Worm (Caenorhabditis elegans) whole organism, young adult: ENCODE data around the gene F11G11.14.
A peak's percentile ranks its signal among the peaks of the same experiment; 100 is the strongest.
"Not testable (repeated sequence)": the region's sequence is repeated elsewhere in the genome, so short reads cannot be mapped to it uniquely, and the experiment has no call there.

ENCODE experiments used
- B0019.2 ChIP-seq: fragments of 200-800 bp; sonication (Bioruptor generic); conservative IDR thresholded peaks from 2 replicates; pipeline ENCODE4 v1.3.6; 2022; ENCODE audit warnings: missing genetic modification reagents, missing genetic modification characterization, missing compliant biosample characterization
- D2030.7 ChIP-seq: fragments of 200-800 bp; sonication (Bioruptor generic); IDR thresholded peaks from 2 replicates; pipeline ENCODE4 v1.3.6; 2022; ENCODE audit warnings: missing genetic modification reagents, missing genetic modification characterization, missing compliant biosample characterization
- F39B2.1 ChIP-seq: fragments of 200-800 bp; sonication (Bioruptor generic); IDR thresholded peaks from 2 replicates; pipeline ENCODE4 v1.3.6; 2022; ENCODE audit warnings: missing genetic modification reagents, missing genetic modification characterization, missing compliant biosample characterization
- F57A8.1 ChIP-seq: fragments of 200-800 bp; sonication (Bioruptor generic); optimal IDR thresholded peaks from 2 replicates; lab custom pipeline; 2018; ENCODE audit warnings: mild to moderate bottlenecking, missing genetic modification characterization, moderate library complexity, missing compliant biosample characterization
- F57C9.4 ChIP-seq: sonication (generic microtip); optimal IDR thresholded peaks from 2 replicates; lab custom pipeline; 2017; ENCODE audit warnings: mild to moderate bottlenecking, missing genetic modification characterization, missing compliant biosample characterization
- ama-1 ChIP-seq, 3 experiments: fragments of 150-350 bp in 1 of 3; sonication (generic microtip) in 2 of 3; optimal IDR thresholded peaks; 2 replicates each; lab custom pipeline; 2014 to 2018; ENCODE audit warnings: missing biosample characterization in 2 of 3, missing genetic modification characterization in 2 of 3, missing genetic modification reagents in 2 of 3
- atf-7 ChIP-seq: sonication (generic microtip); optimal IDR thresholded peaks from 2 replicates; lab custom pipeline; 2017; ENCODE audit warnings: mild to moderate bottlenecking, missing genetic modification characterization, missing compliant biosample characterization
- attf-5 ChIP-seq: fragments of 200-800 bp; sonication (Bioruptor generic); optimal IDR thresholded peaks from 2 replicates; lab custom pipeline; 2018; ENCODE audit warnings: mild to moderate bottlenecking, missing genetic modification characterization, missing compliant biosample characterization
- cebp-1 ChIP-seq, 2 experiments: fragments of 200-800 bp in 1 of 2; sonication (Bioruptor generic) in 1 of 2; sonication (generic microtip) in 1 of 2; IDR thresholded peaks in 1 of 2; optimal IDR thresholded peaks in 1 of 2; 2 replicates each; pipeline versions ENCODE4 v1.3.6 to Lab custom; 2017 to 2022; ENCODE audit warnings: missing compliant biosample characterization in 2 of 2, missing genetic modification characterization in 2 of 2, mild to moderate bottlenecking in 1 of 2, missing genetic modification reagents in 1 of 2, moderate library complexity in 1 of 2
- ceh-79 ChIP-seq: sonication (generic microtip); optimal IDR thresholded peaks from 2 replicates; lab custom pipeline; 2017; ENCODE audit warnings: mild to moderate bottlenecking, missing genetic modification characterization, missing compliant biosample characterization
- dox-1 ChIP-seq: fragments of 200-800 bp; sonication (Bioruptor generic); IDR thresholded peaks from 2 replicates; pipeline ENCODE4 v1.3.6; 2022; ENCODE audit warnings: missing genetic modification reagents, missing genetic modification characterization, missing compliant biosample characterization
- dpff-1 ChIP-seq: sonication (generic microtip); optimal IDR thresholded peaks from 2 replicates; lab custom pipeline; 2017; ENCODE audit warnings: mild to moderate bottlenecking, missing genetic modification characterization, missing compliant biosample characterization
- dpl-1 ChIP-seq: fragments of 150-350 bp; optimal IDR thresholded peaks from 2 replicates; lab custom pipeline; 2014; ENCODE audit warnings: missing biosample characterization, missing genetic modification reagents, missing genetic modification characterization
- efl-1 ChIP-seq: fragments of 150-350 bp; optimal IDR thresholded peaks from 2 replicates; lab custom pipeline; 2014; ENCODE audit warnings: missing biosample characterization, missing genetic modification reagents, missing genetic modification characterization
- ekl-4 ChIP-seq: fragments of 200-800 bp; sonication (Bioruptor generic); IDR thresholded peaks from 2 replicates; pipeline ENCODE4 v1.3.6; 2022; ENCODE audit warnings: missing genetic modification reagents, missing genetic modification characterization, missing compliant biosample characterization
- gei-17 ChIP-seq: fragments of 200-800 bp; sonication (Bioruptor generic); optimal IDR thresholded peaks from 2 replicates; lab custom pipeline; 2018; ENCODE audit warnings: mild to moderate bottlenecking, missing genetic modification characterization, missing compliant biosample characterization
- hlh-12 ChIP-seq: sonication (generic microtip); optimal IDR thresholded peaks from 2 replicates; lab custom pipeline; 2016; ENCODE audit warnings: missing genetic modification characterization, missing compliant biosample characterization
- hmg-20 ChIP-seq: fragments of 200-800 bp; sonication (Bioruptor generic); IDR thresholded peaks from 2 replicates; pipeline ENCODE4 v1.3.6; 2022; ENCODE audit warnings: missing genetic modification reagents, missing genetic modification characterization, missing compliant biosample characterization
- lag-1 ChIP-seq: fragments of 200-800 bp; sonication (Bioruptor generic); IDR thresholded peaks from 2 replicates; pipeline ENCODE4 v1.3.6; 2022; ENCODE audit warnings: missing genetic modification reagents, missing genetic modification characterization, missing compliant biosample characterization
- lin-35 ChIP-seq, 3 experiments: fragments of 150-350 bp in 2 of 3; sonication (generic microtip) in 1 of 3; optimal IDR thresholded peaks; 2 replicates each; lab custom pipeline; 2014 to 2018; ENCODE audit warnings: missing biosample characterization in 3 of 3, missing genetic modification characterization in 3 of 3, missing genetic modification reagents in 3 of 3
- lin-40 ChIP-seq: sonication (generic microtip); optimal IDR thresholded peaks from 2 replicates; lab custom pipeline; 2016; ENCODE audit warnings: missing genetic modification characterization, mild to moderate bottlenecking, missing compliant biosample characterization, missing genotype, missing genetic modification reagents
- lin-54 ChIP-seq: fragments of 200-800 bp; sonication (Bioruptor generic); optimal IDR thresholded peaks from 2 replicates; lab custom pipeline; 2018; ENCODE audit warnings: mild to moderate bottlenecking, missing genetic modification characterization, missing compliant biosample characterization
- madf-10 ChIP-seq: sonication (generic microtip); optimal IDR thresholded peaks from 2 replicates; lab custom pipeline; 2016; ENCODE audit warnings: mild to moderate bottlenecking, missing genetic modification characterization, missing compliant biosample characterization
- madf-3 ChIP-seq: fragments of 200-800 bp; sonication (Bioruptor generic); IDR thresholded peaks from 2 replicates; pipeline ENCODE4 v1.3.6; 2022; ENCODE audit warnings: missing genetic modification reagents, missing genetic modification characterization, missing compliant biosample characterization
- madf-8 ChIP-seq: fragments of 200-800 bp; sonication (Bioruptor generic); conservative IDR thresholded peaks from 2 replicates; pipeline ENCODE4 v1.3.6; 2022; ENCODE audit warnings: missing genetic modification reagents, missing genetic modification characterization, missing compliant biosample characterization
- nhr-120 ChIP-seq: fragments of 200-800 bp; sonication (Bioruptor generic); IDR thresholded peaks from 2 replicates; pipeline ENCODE4 v1.3.6; 2022; ENCODE audit warnings: missing genetic modification characterization, missing compliant biosample characterization
- nhr-80 ChIP-seq: sonication (generic microtip); optimal IDR thresholded peaks from 2 replicates; lab custom pipeline; 2016; ENCODE audit warnings: missing genetic modification characterization, missing compliant biosample characterization
- pha-4 ChIP-seq: fragments of 150-350 bp; sonication (generic microtip); optimal IDR thresholded peaks from 2 replicates; lab custom pipeline; 2014; ENCODE audit warnings: missing biosample characterization, missing genetic modification reagents, missing genetic modification characterization
- snpc-1.1 ChIP-seq: sonication (generic microtip); optimal IDR thresholded peaks from 2 replicates; lab custom pipeline; 2017; ENCODE audit warnings: missing genetic modification characterization, mild to moderate bottlenecking, missing compliant biosample characterization, antibody characterized with exemption, moderate library complexity, missing genotype, missing genetic modification reagents; ENCODE audit not compliant: insufficient read depth
- unc-130 ChIP-seq: sonication (generic microtip); optimal IDR thresholded peaks from 2 replicates; lab custom pipeline; 2016; ENCODE audit warnings: missing genetic modification reagents, missing genetic modification characterization, missing compliant biosample characterization
- unc-62 ChIP-seq: fragments of 150-350 bp; optimal IDR thresholded peaks from 2 replicates; lab custom pipeline; 2014; ENCODE audit warnings: missing biosample characterization, missing genetic modification reagents, missing genetic modification characterization
- zfh-2 ChIP-seq: fragments of 200-800 bp; sonication (Bioruptor generic); conservative IDR thresholded peaks from 2 replicates; pipeline ENCODE4 v1.3.6; 2022; ENCODE audit warnings: missing genetic modification reagents, missing genetic modification characterization, missing compliant biosample characterization
- ztf-26 ChIP-seq: sonication (generic microtip); optimal IDR thresholded peaks from 2 replicates; lab custom pipeline; 2017; ENCODE audit warnings: missing genetic modification characterization, missing compliant biosample characterization
- ztf-28 ChIP-seq: fragments of 200-800 bp; sonication (Bioruptor generic); IDR thresholded peaks from 2 replicates; pipeline ENCODE4 v1.3.6; 2022; ENCODE audit warnings: missing genetic modification reagents, missing genetic modification characterization, missing compliant biosample characterization
- ztf-6 ChIP-seq: fragments of 200-800 bp; sonication (Bioruptor generic); IDR thresholded peaks from 2 replicates; pipeline ENCODE4 v1.3.6; 2022; ENCODE audit warnings: missing genetic modification reagents, missing genetic modification characterization, missing compliant biosample characterization

F11G11.14 gene

DNA sequence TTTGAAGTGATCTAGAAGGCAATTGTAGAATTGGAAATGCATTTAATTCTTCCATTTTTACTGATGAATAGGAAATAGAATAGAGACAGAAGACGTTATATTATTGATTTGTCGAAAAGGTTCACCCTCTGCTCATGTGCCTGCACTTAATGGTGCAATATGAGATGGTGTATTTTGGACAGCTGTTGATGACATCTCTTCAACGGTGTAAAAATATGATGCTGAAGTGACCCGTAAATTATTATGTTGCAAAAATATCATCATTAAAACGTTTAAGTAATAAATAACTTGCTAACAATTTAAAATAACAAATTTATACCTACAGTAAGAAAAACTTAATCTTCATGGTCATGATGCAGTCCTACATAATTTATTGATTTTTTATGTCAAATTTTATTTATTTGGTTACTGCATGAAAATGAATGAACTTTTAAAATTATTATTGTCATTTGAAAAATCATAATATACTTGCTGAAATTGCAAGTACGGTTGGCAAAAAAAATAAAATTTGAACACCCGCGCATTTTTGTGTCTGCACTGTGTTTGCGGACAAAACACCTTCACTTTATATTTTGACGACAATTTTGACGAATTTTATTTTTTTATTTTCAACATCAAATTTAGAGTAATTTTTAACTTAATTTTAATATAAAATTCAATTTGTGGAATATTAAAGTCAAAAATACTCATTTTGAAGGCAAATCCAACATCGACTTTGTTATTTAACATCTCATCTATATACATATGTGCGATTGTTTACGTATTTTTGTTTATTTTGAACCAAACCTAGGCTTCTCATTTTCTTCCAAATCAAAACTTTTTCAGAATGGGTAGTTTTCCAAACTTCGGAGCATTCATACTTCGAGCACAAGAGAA lies 35.5 kb upstream of the F11G11.14 start, which contains the start of the genes fbxb-88 and tbck-1:
TSS of gene fbxb-88 (minus strand) at position 151 of the 876 bp plus-strand sequence.
TSS of gene tbck-1 (plus strand) at position 826 of the 876 bp plus-strand sequence.
- TF ChIP-seq D2030.7 (GFP tag; lab: Robert Waterston, UW) = no peak
- TF ChIP-seq lin-35 (GFP tag; optimal IDR thresholded peaks at IDR 0.05; lab: Kevin White, UChicago) = peak; percentile 4 to 88 (median 33)
- no peak for TF ChIP-seq hmg-20
- TF ChIP-seq F57A8.1 = no peak
- no peak for TF ChIP-seq ztf-6 (GFP tag; lab: Robert Waterston, UW)
- no peak for TF ChIP-seq unc-130 (GFP tag; lab: Kevin White, UChicago)
- no peak for TF ChIP-seq lin-40 (tag; lab: Kevin White, UChicago)
- peak; percentile 96 for TF ChIP-seq lin-54 (GFP tag; lab: Kevin White, UChicago)
- TF ChIP-seq attf-5 (GFP tag; lab: Kevin White, UChicago) = peak; percentile 44
- TF ChIP-seq madf-8 (GFP tag; lab: Robert Waterston, UW) = no peak
- TF ChIP-seq efl-1 (GFP tag; lab: Kevin White, UChicago) = peak; percentile 76
- TF ChIP-seq F57C9.4 = no peak
- peak; percentile 83 for TF ChIP-seq dpl-1
- TF ChIP-seq hlh-12 (tag; lab: Kevin White, UChicago) = no peak

DNA sequence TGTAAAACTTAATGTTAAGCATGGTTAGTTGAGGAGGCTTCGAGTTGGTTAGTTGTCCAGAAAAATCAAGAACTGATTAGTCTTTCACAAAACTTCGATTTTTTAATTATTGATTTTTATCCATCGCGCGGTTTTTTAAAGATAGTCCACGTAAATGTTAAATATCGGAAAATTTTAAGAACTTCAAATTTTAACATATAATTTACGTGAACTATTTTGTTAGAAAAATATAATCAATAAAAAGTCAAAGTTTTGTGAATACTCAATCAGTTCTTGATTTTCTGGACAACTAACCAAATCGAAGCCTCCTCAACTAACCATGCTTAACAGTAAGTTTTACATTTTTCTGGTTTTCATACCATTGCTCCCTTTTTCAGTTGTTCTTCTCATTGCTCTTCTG lies 28.7 kb upstream of the F11G11.14 start, which contains the start of the genes C33F10.11 and C33F10.1:
TSS of gene C33F10.11 (minus strand) at position 101 of the 400 bp plus-strand sequence.
TSS of gene C33F10.1 (plus strand) at position 263 of the 400 bp plus-strand sequence.
- no peak for TF ChIP-seq madf-10 (tag; lab: Kevin White, UChicago)
- TF ChIP-seq, all 124 proteins: peak for 0

DNA sequence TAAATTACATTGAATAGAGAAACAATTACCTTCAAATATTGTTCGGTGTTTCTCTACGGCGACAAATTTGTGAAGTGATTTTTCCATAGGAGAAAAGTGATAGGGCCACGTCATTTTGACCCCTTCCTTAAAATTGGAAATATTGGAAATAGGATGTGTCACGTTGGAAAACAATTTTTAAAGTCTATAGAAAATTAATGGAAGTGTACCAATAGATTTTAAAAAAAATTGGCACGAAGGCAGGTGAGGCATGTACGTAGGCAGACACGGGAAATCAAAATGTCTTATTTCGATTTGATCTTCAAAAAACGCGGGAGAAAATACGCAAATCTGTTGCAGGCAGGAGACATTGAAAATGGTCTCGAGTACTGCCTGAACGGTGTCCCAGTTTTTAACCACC lies 25.8 kb upstream of the F11G11.14 start, which contains the start of gene C33F10.12:
TSS of gene C33F10.12 (minus strand) at position 101 of the 400 bp plus-strand sequence.
- TF ChIP-seq ceh-79 (tag; lab: Kevin White, UChicago) (no peak), lag-1 (GFP tag; lab: Robert Waterston, UW) (no peak), cebp-1 (GFP tag; IDR thresholded peaks at IDR 0.05; lab: Robert Waterston, UW) (no peak), cebp-1 (tag; optimal IDR thresholded peaks at IDR 0.05; lab: Kevin White, UChicago) (no peak), gei-17 (GFP tag; lab: Kevin White, UChicago) (no peak), nhr-80 (tag; lab: Kevin White, UChicago) (no peak), ztf-28 (GFP tag; lab: Robert Waterston, UW) (no peak), madf-3 (no peak), madf-10 (tag; lab: Kevin White, UChicago) (no peak), dpff-1 (tag; lab: Kevin White, UChicago) (no peak), ama-1 (optimal IDR thresholded peaks at IDR 0.05; lab: Kevin White, UChicago) (no peak), ama-1 (GFP tag; optimal IDR thresholded peaks at IDR 0.05; lab: Kevin White, UChicago) (no peak)

DNA sequence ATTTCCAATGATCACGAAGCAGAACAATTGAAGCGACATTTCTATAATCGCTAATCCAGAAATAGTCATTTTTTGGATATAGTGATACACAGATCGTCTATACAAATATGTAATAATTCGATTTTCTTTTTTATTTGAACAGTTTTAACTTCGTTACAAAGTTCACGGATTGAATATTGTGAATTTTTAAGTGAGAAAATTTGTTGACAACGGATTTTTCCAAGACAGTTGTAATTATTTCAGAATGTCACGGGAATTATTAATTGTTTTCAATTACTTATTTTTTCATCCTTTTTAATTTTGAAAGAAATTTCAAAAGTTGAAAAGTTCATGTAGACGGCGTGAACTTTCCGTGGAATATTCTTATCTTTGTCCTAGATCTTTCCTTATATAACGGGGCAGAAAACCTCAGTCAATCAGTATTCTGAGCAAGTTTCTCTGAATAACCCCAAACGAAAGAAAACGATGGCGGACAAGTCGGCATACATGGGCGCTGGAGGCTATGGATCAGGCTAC lies 21.3 kb upstream of the F11G11.14 start, which contains the start of the genes T23B7.2 and nspd-4:
TSS of gene T23B7.2 (minus strand) at position 101 of the 516 bp plus-strand sequence.
TSS of gene nspd-4 (plus strand) at position 466 of the 516 bp plus-strand sequence.
- TF ChIP-seq snpc-1.1 (tag; lab: Kevin White, UChicago); dox-1 (GFP tag; lab: Robert Waterston, UW); ztf-28 (GFP tag; lab: Robert Waterston, UW): not testable (repeated sequence)

DNA sequence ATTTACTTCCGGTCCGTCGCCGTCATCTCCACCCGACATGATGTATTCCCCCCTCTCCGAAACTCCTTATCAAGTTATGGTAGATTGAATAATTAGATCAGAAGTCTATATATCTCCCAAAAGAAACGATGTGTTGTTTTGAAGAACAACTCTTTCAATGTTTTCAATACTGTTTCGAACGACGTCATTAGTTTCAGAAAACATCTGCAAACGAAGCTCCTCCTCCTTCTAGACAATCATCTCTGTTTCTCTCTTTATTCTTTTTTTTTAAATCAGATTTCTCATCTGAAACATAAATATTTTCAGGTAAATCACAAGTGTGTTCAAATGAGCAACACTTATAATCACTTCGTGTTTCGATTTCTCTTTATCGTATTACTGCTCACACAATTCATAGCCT lies 13.6 kb upstream of the F11G11.14 start, which contains the start of gene T23B7.3:
TSS of gene T23B7.3 (plus strand) at position 301 of the 400 bp plus-strand sequence.
- TF ChIP-seq unc-62 (GFP tag; lab: Kevin White, UChicago) (no peak), B0019.2 (GFP tag; lab: Robert Waterston, UW) (no peak), ekl-4 (GFP tag; lab: Robert Waterston, UW) (no peak), pha-4 (no peak), efl-1 (GFP tag; lab: Kevin White, UChicago) (no peak), hlh-12 (tag; lab: Kevin White, UChicago) (no peak), F39B2.1 (GFP tag; lab: Robert Waterston, UW) (no peak), atf-7 (no peak), zfh-2 (GFP tag; lab: Robert Waterston, UW) (no peak), nhr-120 (GFP tag; lab: Robert Waterston, UW) (no peak), madf-3 (no peak), ztf-26 (tag; lab: Kevin White, UChicago) (no peak)
